Worm (Caenorhabditis elegans): ENCODE results near the gene F55A11.11.

DNA sequence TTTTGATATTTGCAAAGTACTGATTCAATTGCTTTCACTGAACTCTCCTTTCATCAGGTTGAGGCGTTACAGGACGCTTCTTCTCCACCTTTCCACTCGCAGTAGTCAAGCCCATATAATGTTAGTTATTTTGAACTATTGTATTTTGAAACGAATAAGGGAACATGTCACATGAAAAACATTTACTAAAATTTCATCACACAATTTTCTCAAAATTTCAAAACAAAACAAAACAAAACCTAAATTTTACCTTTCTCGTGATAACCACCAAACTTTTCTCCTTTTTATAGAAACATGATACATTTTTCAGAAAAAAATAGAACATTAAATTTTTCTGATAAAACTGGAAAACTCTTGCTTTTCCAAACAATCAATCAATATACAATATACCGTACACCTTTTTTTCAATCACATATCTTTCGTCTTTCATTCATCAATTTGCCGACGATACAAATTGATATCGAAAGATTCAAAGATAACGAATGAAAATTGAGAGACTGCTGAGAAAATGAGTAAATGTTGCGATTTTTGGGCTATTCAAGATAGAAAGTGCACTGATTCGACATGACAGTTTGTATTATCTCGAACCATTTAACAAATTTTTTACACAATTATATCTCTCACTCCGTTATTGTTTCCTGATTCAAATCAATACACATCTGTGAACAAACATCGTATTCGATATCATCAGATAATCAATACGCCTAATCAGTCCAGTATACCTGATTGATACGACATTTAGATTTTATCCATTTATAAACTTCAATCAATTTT lies 18.3 kb downstream of the F55A11.11 start:
- TF ChIP-seq dao-5 (tag; optimal IDR thresholded peaks at IDR 0.05) (no peak), him-1 (tag; optimal IDR thresholded peaks at IDR 0.05) (no peak)
